Worm (Caenorhabditis elegans) whole organism, L4 larva: Measurements from ENCODE around the gene ZK6.6.

Experiments
- F26F4.8 ChIP-seq: fragments of 200-800 bp; sonication (Bioruptor generic); conservative IDR thresholded peaks from 2 replicates; pipeline ENCODE4 v1.3.6; 2022; ENCODE audit warnings: missing genetic modification characterization, missing compliant biosample characterization
- F44E2.7 ChIP-seq: fragments of 200-800 bp; sonication (Bioruptor generic); IDR thresholded peaks from 2 replicates; pipeline ENCODE4 v2.1.2; 2022; ENCODE audit warnings: missing genetic modification characterization, missing compliant biosample characterization
- F49E8.2 ChIP-seq: sonication (generic microtip); optimal IDR thresholded peaks from 2 replicates; lab custom pipeline; 2016; ENCODE audit warnings: missing compliant biosample characterization, mild to moderate bottlenecking, missing genetic modification characterization, borderline replicate concordance
- T20F7.1 ChIP-seq: fragments of 200-800 bp; sonication (Bioruptor generic); optimal IDR thresholded peaks from 2 replicates; lab custom pipeline; 2018; ENCODE audit warnings: mild to moderate bottlenecking, missing genetic modification characterization, missing compliant biosample characterization
- Y5F2A.4 ChIP-seq: fragments of 200-800 bp; sonication (Bioruptor generic); optimal IDR thresholded peaks from 2 replicates; lab custom pipeline; 2018; ENCODE audit warnings: mild to moderate bottlenecking, missing genetic modification characterization, missing compliant biosample characterization
- ama-1 ChIP-seq: fragments of 150-350 bp; optimal IDR thresholded peaks from 2 replicates; lab custom pipeline; 2014; ENCODE audit warnings: inconsistent platforms, mixed read lengths
- arid-1 ChIP-seq: fragments of 200-800 bp; sonication (Bioruptor generic); conservative IDR thresholded peaks from 2 replicates; pipeline ENCODE4 v1.3.6; 2022; ENCODE audit warnings: missing genetic modification reagents, missing genetic modification characterization, missing compliant biosample characterization
- ceh-32 ChIP-seq: sonication (generic microtip); optimal IDR thresholded peaks from 2 replicates; lab custom pipeline; 2016; ENCODE audit warnings: mild to moderate bottlenecking, missing genetic modification characterization, missing compliant biosample characterization; ENCODE audit not compliant: poor library complexity
- cey-2 ChIP-seq: sonication (generic microtip); optimal IDR thresholded peaks from 3 replicates; lab custom pipeline; 2017; ENCODE audit warnings: missing genetic modification characterization, mild to moderate bottlenecking, missing compliant biosample characterization, antibody characterized with exemption, borderline replicate concordance; ENCODE audit not compliant: insufficient read depth
- daf-12 ChIP-seq: fragments of 150-350 bp; optimal IDR thresholded peaks from 2 replicates; lab custom pipeline; 2014; ENCODE audit warnings: missing biosample characterization, missing genetic modification reagents, missing genetic modification characterization
- dmd-6 ChIP-seq: fragments of 200-800 bp; sonication (Bioruptor generic); IDR thresholded peaks from 2 replicates; pipeline ENCODE4 v1.3.6; 2022; ENCODE audit warnings: missing genetic modification reagents, missing genetic modification characterization, missing compliant biosample characterization
- dve-1 ChIP-seq: sonication (generic microtip); optimal IDR thresholded peaks from 2 replicates; lab custom pipeline; 2017; ENCODE audit warnings: antibody characterized with exemption, mild to moderate bottlenecking, missing genetic modification characterization, missing compliant biosample characterization; ENCODE audit not compliant: insufficient read depth
- gei-8 ChIP-seq: fragments of 200-800 bp; sonication (Bioruptor generic); optimal IDR thresholded peaks from 2 replicates; lab custom pipeline; 2018; ENCODE audit warnings: mild to moderate bottlenecking, missing genetic modification characterization, missing compliant biosample characterization
- hlh-11 ChIP-seq: fragments of 200-800 bp; sonication (Bioruptor generic); optimal IDR thresholded peaks from 2 replicates; lab custom pipeline; 2018; ENCODE audit warnings: mild to moderate bottlenecking, missing genetic modification characterization, missing compliant biosample characterization
- hlh-30 ChIP-seq: sonication (generic microtip); optimal IDR thresholded peaks from 2 replicates; lab custom pipeline; 2017; ENCODE audit warnings: antibody characterized with exemption, mild to moderate bottlenecking, missing genetic modification characterization, missing compliant biosample characterization; ENCODE audit not compliant: insufficient read depth
- hmg-1.1 ChIP-seq: fragments of 200-800 bp; sonication (Bioruptor generic); IDR thresholded peaks from 2 replicates; pipeline ENCODE4 v1.3.6; 2022; ENCODE audit warnings: missing genetic modification reagents, missing genetic modification characterization, missing compliant biosample characterization
- lin-29 ChIP-seq: fragments of 200-800 bp; sonication (Bioruptor generic); IDR thresholded peaks from 2 replicates; pipeline ENCODE4 v1.3.6; 2022; ENCODE audit warnings: missing genetic modification reagents, missing genetic modification characterization, missing compliant biosample characterization
- lir-3 ChIP-seq: sonication (generic microtip); optimal IDR thresholded peaks from 2 replicates; lab custom pipeline; 2016; ENCODE audit warnings: mild to moderate bottlenecking, missing genetic modification characterization, missing compliant biosample characterization
- mep-1 ChIP-seq: fragments of 150-350 bp; sonication (generic microtip); optimal IDR thresholded peaks from 3 replicates; lab custom pipeline; 2014; ENCODE audit warnings: missing biosample characterization, missing genetic modification characterization
- mes-2 ChIP-seq: sonication (generic microtip); optimal IDR thresholded peaks from 2 replicates; lab custom pipeline; 2016; ENCODE audit warnings: missing genotype, mild to moderate bottlenecking, missing genetic modification characterization, missing compliant biosample characterization; ENCODE audit not compliant: poor library complexity, severe bottlenecking
- mxl-2 ChIP-seq: fragments of 200-800 bp; sonication (Bioruptor generic); conservative IDR thresholded peaks from 2 replicates; pipeline ENCODE4 v1.3.6; 2022; ENCODE audit warnings: missing genetic modification reagents, missing genetic modification characterization, missing compliant biosample characterization
- nhr-11 ChIP-seq: fragments of 150-350 bp; optimal IDR thresholded peaks from 2 replicates; lab custom pipeline; 2014; ENCODE audit warnings: missing biosample characterization, missing genetic modification characterization
- nhr-111 ChIP-seq: fragments of 200-800 bp; sonication (Bioruptor generic); optimal IDR thresholded peaks from 2 replicates; lab custom pipeline; 2018; ENCODE audit warnings: mild to moderate bottlenecking, missing genetic modification characterization, missing compliant biosample characterization
- nhr-237 ChIP-seq: sonication (generic microtip); optimal IDR thresholded peaks from 2 replicates; lab custom pipeline; 2017; ENCODE audit warnings: missing biosample characterization, missing genetic modification characterization
- nhr-25 ChIP-seq: sonication (generic microtip); optimal IDR thresholded peaks from 2 replicates; lab custom pipeline; 2017; ENCODE audit warnings: missing genetic modification characterization, mild to moderate bottlenecking, missing compliant biosample characterization, antibody characterized with exemption, moderate library complexity, borderline replicate concordance; ENCODE audit not compliant: insufficient read depth
- nhr-28 ChIP-seq: fragments of 150-350 bp; optimal IDR thresholded peaks from 2 replicates; lab custom pipeline; 2014; ENCODE audit warnings: missing biosample characterization, missing genetic modification characterization
- nhr-41 ChIP-seq: fragments of 200-800 bp; sonication (Bioruptor generic); IDR thresholded peaks from 2 replicates; pipeline ENCODE4 v1.3.6; 2022; ENCODE audit warnings: missing genetic modification reagents, missing genetic modification characterization, missing compliant biosample characterization
- set-16 ChIP-seq: fragments of 200-800 bp; sonication (Bioruptor generic); IDR thresholded peaks from 2 replicates; pipeline ENCODE4 v1.3.6; 2022; ENCODE audit warnings: missing genetic modification reagents, missing genetic modification characterization, missing compliant biosample characterization
- spr-1 ChIP-seq: sonication (generic microtip); optimal IDR thresholded peaks from 2 replicates; lab custom pipeline; 2016; ENCODE audit warnings: mild to moderate bottlenecking, missing genetic modification characterization, missing compliant biosample characterization
- unc-62 ChIP-seq, 3 experiments: fragments of 150-350 bp in 1 of 3; sonication (generic microtip); optimal IDR thresholded peaks in 2 of 3; peaks in 1 of 3; 1 replicate in 1 of 3; 2 replicates in 2 of 3; lab custom pipeline; 2014 to 2017; ENCODE audit warnings: missing biosample characterization in 3 of 3, missing genetic modification characterization in 3 of 3, missing genetic modification reagents in 3 of 3, missing genotype in 1 of 3
- vab-7 ChIP-seq: fragments of 200-800 bp; sonication (Bioruptor generic); IDR thresholded peaks from 2 replicates; pipeline ENCODE4 v1.3.6; 2022; ENCODE audit warnings: missing genetic modification reagents, missing genetic modification characterization, missing compliant biosample characterization
- zfp-2 ChIP-seq: sonication (generic microtip); optimal IDR thresholded peaks from 2 replicates; lab custom pipeline; 2016; ENCODE audit warnings: mild to moderate bottlenecking, missing genetic modification characterization, missing compliant biosample characterization

The ZK6.6 gene

DNA sequence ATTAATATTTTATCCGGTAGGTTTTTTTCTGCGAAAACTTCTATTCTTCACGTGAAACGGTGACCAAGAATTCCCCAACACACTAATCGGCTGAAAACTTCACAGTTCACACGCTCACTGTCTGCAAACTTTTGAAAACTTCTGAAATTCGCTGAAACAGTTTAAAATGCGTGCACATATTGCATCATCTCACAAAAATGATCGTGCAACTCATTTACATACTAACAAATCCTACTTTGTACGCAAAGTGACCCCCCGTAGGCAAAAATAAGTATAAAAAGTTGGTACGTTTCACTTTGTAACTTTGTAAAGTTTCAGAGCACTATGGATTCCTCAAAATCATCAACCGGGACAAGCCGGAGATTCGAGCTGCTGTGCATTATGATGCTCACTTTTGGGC, at the start of gene ZK6.6:
Gene ZK6.6, plus strand, starts transcription at position 301 of the 400 bp plus-strand sequence.
- no peak for TF ChIP-seq Y5F2A.4 (GFP tag; lab: Kevin White, UChicago)
- TF ChIP-seq gei-8 (GFP tag; lab: Kevin White, UChicago), result peak; percentile 20
- no peak for TF ChIP-seq mxl-2
- no peak for TF ChIP-seq nhr-28 (tag; lab: Kevin White, UChicago)
- TF ChIP-seq vab-7 (GFP tag; lab: Robert Waterston, UW), result no peak
- no peak for TF ChIP-seq spr-1 (tag; lab: Kevin White, UChicago)

ce11 chrV:342346-342745, 46.2 kb upstream of the ZK6.6 start:
- TF ChIP-seq dmd-6 (GFP tag; lab: Robert Waterston, UW) (0 out of 2 replicates have a peak, but pooled peaks have one; percentile 18), set-16 (GFP tag; lab: Robert Waterston, UW) (peak; percentile 62; the same call in 1 of the 2 replicates), F44E2.7 (GFP tag; lab: Robert Waterston, UW) (no peak), hlh-11 (tag; lab: Kevin White, UChicago) (no peak)
- TF ChIP-seq, all 104 proteins: peak for 2

DNA sequence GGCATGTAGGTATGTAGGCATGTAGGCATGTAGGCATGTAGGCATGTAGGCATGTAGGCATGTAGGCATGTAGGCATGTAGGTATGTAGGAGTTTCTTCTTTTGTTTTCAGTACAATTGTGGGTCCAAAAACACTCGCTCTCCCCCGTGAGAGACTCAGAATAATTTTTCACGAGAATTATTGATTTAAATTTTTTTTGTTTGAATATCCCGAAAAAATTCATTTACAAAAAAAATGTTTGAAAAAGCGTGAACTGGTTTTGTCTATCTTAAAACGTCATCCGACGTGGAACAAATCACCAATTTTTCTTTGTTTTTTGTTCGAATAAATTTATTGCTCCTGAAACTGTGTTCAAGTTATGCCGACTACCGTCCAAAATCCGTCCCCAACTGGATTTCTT, 45.4 kb upstream of the ZK6.6 start, which contains the start of gene wago-10:
Gene wago-10, plus strand, starts transcription at position 301 of the 400 bp plus-strand sequence.
- TF ChIP-seq hmg-1.1 (GFP tag; lab: Robert Waterston, UW) (no peak), lin-29 (GFP tag; lab: Robert Waterston, UW) (no peak), mep-1 (tag; lab: Kevin White, UChicago) (no peak), ama-1 (lab: Kevin White, UChicago) (no peak), zfp-2 (tag; lab: Kevin White, UChicago) (no peak), nhr-237 (tag; lab: Kevin White, UChicago) (no peak), dve-1 (no peak), F49E8.2 (no peak), nhr-41 (GFP tag; lab: Robert Waterston, UW) (no peak), arid-1 (no peak), hlh-30 (tag; lab: Kevin White, UChicago) (no peak), nhr-25 (tag; lab: Kevin White, UChicago) (no peak), F26F4.8 (no peak), mes-2 (tag; lab: Kevin White, UChicago) (no peak), nhr-11 (tag; lab: Kevin White, UChicago) (no peak), unc-62 (GFP tag; optimal IDR thresholded peaks at IDR 0.05 in 1 of 2; lab: Kevin White, UChicago) (no peak), unc-62 (tag; optimal IDR thresholded peaks at IDR 0.05; lab: Kevin White, UChicago) (no peak), daf-12 (tag; lab: Kevin White, UChicago) (no peak), cey-2 (tag; lab: Kevin White, UChicago) (no peak), T20F7.1 (GFP tag; lab: Kevin White, UChicago) (no peak), ceh-32 (tag; lab: Kevin White, UChicago) (no peak)
- TF ChIP-seq, all 104 proteins: peak for 0

- no peak for TF ChIP-seq nhr-111 (GFP tag; lab: Kevin White, UChicago)
- TF ChIP-seq lir-3 (tag; lab: Kevin White, UChicago), result no peak
- peak in 1 of 2 experiments; percentile 92 for TF ChIP-seq unc-62 (GFP tag; optimal IDR thresholded peaks at IDR 0.05 in 1 of 2; lab: Kevin White, UChicago)
- no peak for TF ChIP-seq unc-62 (tag; optimal IDR thresholded peaks at IDR 0.05; lab: Kevin White, UChicago)
These were observed 45.0 kb upstream of the ZK6.6 start for ce11 chrV:343546-343945.
